Worm (Caenorhabditis elegans) whole organism, late embryonic: ENCODE data around the gene F16B12.4.

Experiments used
- hlh-6 ChIP-seq: sonication (generic microtip); optimal IDR thresholded peaks from 2 replicates; lab custom pipeline; 2016; ENCODE audit warnings: missing genotype, missing genetic modification characterization, missing compliant biosample characterization
- npax-4 ChIP-seq: sonication (generic microtip); optimal IDR thresholded peaks from 2 replicates; lab custom pipeline; 2016; ENCODE audit warnings: missing genetic modification characterization, missing compliant biosample characterization
- tbx-2 ChIP-seq: sonication (generic microtip); optimal IDR thresholded peaks from 2 replicates; lab custom pipeline; 2016; ENCODE audit warnings: missing genetic modification characterization, missing compliant biosample characterization

ce11 chrX:14070950-14071349, 27.5 kb downstream of the F16B12.4 start, which contains the start of gene C33G3.4:
- no peak for TF ChIP-seq npax-4 (tag; lab: Kevin White, UChicago)
- TF ChIP-seq tbx-2, result no peak
- TF ChIP-seq hlh-6 (tag; lab: Kevin White, UChicago), result no peak
